Fruit fly (Drosophila melanogaster): ENCODE results near the gene bab2.

- TF ChIP-seq CG10348 (GFP tag; IDR thresholded peaks at IDR 0.05) (no peak), Pif1A (GFP tag; optimal IDR thresholded peaks at IDR 0.05) (no peak)
Measured at dm6 chr3L:1172858-1173257, 4.2 kb downstream of the bab2 start.

Data from whole organism, pupa.